Fruit fly (Drosophila melanogaster) whole organism, prepupa: ENCODE data around the gene CG42500.

Experiments used
- Blimp-1 ChIP-seq: fragments of 200-800 bp; sonication (Bioruptor generic); optimal IDR thresholded peaks from 3 replicates; lab custom pipeline; 2017; ENCODE audit warnings: missing biosample characterization, missing genetic modification characterization, mild to moderate bottlenecking, moderate library complexity, missing genetic modification reagents
- CG11902 ChIP-seq: fragments of 200-800 bp; sonication (Bioruptor generic); optimal IDR thresholded peaks from 3 replicates; lab custom pipeline; 2016; ENCODE audit warnings: missing biosample characterization, missing genetic modification characterization
- CG1621 ChIP-seq: fragments of 200-800 bp; sonication (Bioruptor generic); optimal IDR thresholded peaks from 3 replicates; lab custom pipeline; 2018; ENCODE audit warnings: missing biosample characterization, mild to moderate bottlenecking, missing genetic modification characterization
- CG31627 ChIP-seq: fragments of 200-800 bp; sonication (Bioruptor generic); optimal IDR thresholded peaks from 3 replicates; lab custom pipeline; 2016; ENCODE audit warnings: missing biosample characterization, missing genetic modification characterization
- CG32006 ChIP-seq: fragments of 200-800 bp; sonication (Bioruptor generic); optimal IDR thresholded peaks from 3 replicates; lab custom pipeline; 2017; ENCODE audit warnings: missing biosample characterization, mild to moderate bottlenecking, missing genetic modification characterization
- CG3919 ChIP-seq: fragments of 200-800 bp; sonication (Bioruptor generic); optimal IDR thresholded peaks from 3 replicates; lab custom pipeline; 2016; ENCODE audit warnings: missing biosample characterization, missing genetic modification characterization
- CG4318 ChIP-seq: fragments of 200-800 bp; sonication (Bioruptor generic); optimal IDR thresholded peaks from 3 replicates; lab custom pipeline; 2017; ENCODE audit warnings: missing biosample characterization, mild to moderate bottlenecking, missing genetic modification characterization
- CG6276 ChIP-seq: fragments of 200-800 bp; sonication (Bioruptor generic); optimal IDR thresholded peaks from 2 replicates; lab custom pipeline; 2017; ENCODE audit warnings: missing biosample characterization, mild to moderate bottlenecking, missing genetic modification characterization
- CG6792 ChIP-seq: fragments of 200-800 bp; sonication (Bioruptor generic); optimal IDR thresholded peaks from 3 replicates; lab custom pipeline; 2016; ENCODE audit warnings: missing biosample characterization, missing genetic modification characterization
- CG6808 ChIP-seq: fragments of 200-800 bp; sonication (Bioruptor generic); optimal IDR thresholded peaks from 3 replicates; lab custom pipeline; 2017; ENCODE audit warnings: missing biosample characterization, missing genetic modification characterization, mild to moderate bottlenecking, moderate library complexity, missing genetic modification reagents
- CG8319 ChIP-seq: fragments of 200-800 bp; sonication (Bioruptor generic); optimal IDR thresholded peaks from 3 replicates; lab custom pipeline; 2016; ENCODE audit warnings: missing biosample characterization, missing genetic modification characterization
- CG9139 ChIP-seq: fragments of 200-800 bp; sonication (Bioruptor generic); optimal IDR thresholded peaks from 3 replicates; lab custom pipeline; 2017; ENCODE audit warnings: missing biosample characterization, mild to moderate bottlenecking, missing genetic modification characterization
- Eip75B ChIP-seq: fragments of 200-800 bp; sonication (Bioruptor generic); optimal IDR thresholded peaks from 3 replicates; lab custom pipeline; 2016; ENCODE audit warnings: missing biosample characterization, missing genetic modification characterization
- Ets21C ChIP-seq: fragments of 200-800 bp; sonication (Bioruptor generic); optimal IDR thresholded peaks from 3 replicates; lab custom pipeline; 2016; ENCODE audit warnings: missing biosample characterization, missing genetic modification characterization
- Gug ChIP-seq: fragments of 200-800 bp; sonication (Bioruptor generic); IDR thresholded peaks from 2 replicates; pipeline ENCODE4 v1.3.6; 2022; ENCODE audit warnings: missing biosample characterization, missing genetic modification characterization
- Hr39 ChIP-seq: fragments of 200-800 bp; sonication (Bioruptor generic); optimal IDR thresholded peaks from 2 replicates; lab custom pipeline; 2016; ENCODE audit warnings: missing biosample characterization, missing genetic modification characterization
- Lpt ChIP-seq: fragments of 200-800 bp; sonication (Bioruptor generic); optimal IDR thresholded peaks from 3 replicates; lab custom pipeline; 2016; ENCODE audit warnings: missing biosample characterization, missing genetic modification characterization
- OdsH ChIP-seq: fragments of 200-800 bp; sonication (Bioruptor generic); optimal IDR thresholded peaks from 3 replicates; lab custom pipeline; 2016; ENCODE audit warnings: missing biosample characterization, missing genetic modification characterization
- Sox102F ChIP-seq: fragments of 200-800 bp; sonication (Bioruptor generic); optimal IDR thresholded peaks from 2 replicates; lab custom pipeline; 2016; ENCODE audit warnings: missing biosample characterization, mild to moderate bottlenecking, missing genetic modification characterization
- Sox14 ChIP-seq: fragments of 200-800 bp; sonication (Bioruptor generic); optimal IDR thresholded peaks from 3 replicates; lab custom pipeline; 2016; ENCODE audit warnings: missing biosample characterization, missing genetic modification characterization
- Sox15 ChIP-seq: fragments of 200-800 bp; sonication (Bioruptor generic); optimal IDR thresholded peaks from 3 replicates; lab custom pipeline; 2016; ENCODE audit warnings: missing biosample characterization, missing genetic modification characterization
- achi ChIP-seq: fragments of 200-800 bp; sonication (Bioruptor generic); optimal IDR thresholded peaks from 3 replicates; lab custom pipeline; 2016; ENCODE audit warnings: missing biosample characterization, missing genetic modification characterization
- acj6 ChIP-seq: fragments of 200-800 bp; sonication (Bioruptor generic); optimal IDR thresholded peaks from 3 replicates; lab custom pipeline; 2016; ENCODE audit warnings: missing biosample characterization, missing genetic modification characterization
- dac ChIP-seq: fragments of 200-800 bp; sonication (Bioruptor generic); optimal IDR thresholded peaks from 2 replicates; lab custom pipeline; 2017; ENCODE audit warnings: missing biosample characterization, mild to moderate bottlenecking, missing genetic modification characterization
- dsx ChIP-seq: fragments of 200-800 bp; optimal IDR thresholded peaks from 3 replicates; lab custom pipeline; 2019; ENCODE audit warnings: missing biosample characterization, mild to moderate bottlenecking, missing genetic modification characterization, moderate library complexity; ENCODE audit not compliant: poor library complexity, severe bottlenecking
- esn ChIP-seq: fragments of 200-800 bp; sonication (Bioruptor generic); optimal IDR thresholded peaks from 2 replicates; lab custom pipeline; 2016; ENCODE audit warnings: missing biosample characterization, mild to moderate bottlenecking, missing genetic modification characterization, moderate library complexity
- fd59A ChIP-seq: fragments of 200-800 bp; sonication (Bioruptor generic); optimal IDR thresholded peaks from 2 replicates; lab custom pipeline; 2017; ENCODE audit warnings: missing biosample characterization, mild to moderate bottlenecking, missing genetic modification characterization, missing genetic modification reagents
- fkh ChIP-seq: fragments of 200-800 bp; sonication (Bioruptor generic); optimal IDR thresholded peaks from 3 replicates; lab custom pipeline; 2017; ENCODE audit warnings: missing biosample characterization, mild to moderate bottlenecking, missing genetic modification characterization, moderate library complexity
- lz ChIP-seq: fragments of 200-800 bp; sonication (Bioruptor generic); optimal IDR thresholded peaks from 3 replicates; lab custom pipeline; 2016; ENCODE audit warnings: missing biosample characterization, missing genetic modification characterization
- net ChIP-seq: fragments of 200-800 bp; sonication (Bioruptor generic); optimal IDR thresholded peaks from 3 replicates; lab custom pipeline; 2016; ENCODE audit warnings: missing biosample characterization, missing genetic modification characterization
- pdm3 ChIP-seq: fragments of 200-800 bp; sonication (Bioruptor generic); optimal IDR thresholded peaks from 3 replicates; lab custom pipeline; 2016; ENCODE audit warnings: missing biosample characterization, missing genetic modification characterization
- svp ChIP-seq: fragments of 200-800 bp; sonication (Bioruptor generic); peaks from one replicate; lab custom pipeline; 2016; ENCODE audit warnings: missing biosample characterization, missing genetic modification characterization
- topi ChIP-seq: fragments of 200-800 bp; sonication (Bioruptor generic); optimal IDR thresholded peaks from 3 replicates; lab custom pipeline; 2016; ENCODE audit warnings: missing biosample characterization, missing genetic modification characterization
- vri ChIP-seq: fragments of 200-800 bp; sonication (Bioruptor generic); optimal IDR thresholded peaks from 3 replicates; lab custom pipeline; 2016; ENCODE audit warnings: missing biosample characterization, mild to moderate bottlenecking, missing genetic modification characterization

CG42500 gene

DNA sequence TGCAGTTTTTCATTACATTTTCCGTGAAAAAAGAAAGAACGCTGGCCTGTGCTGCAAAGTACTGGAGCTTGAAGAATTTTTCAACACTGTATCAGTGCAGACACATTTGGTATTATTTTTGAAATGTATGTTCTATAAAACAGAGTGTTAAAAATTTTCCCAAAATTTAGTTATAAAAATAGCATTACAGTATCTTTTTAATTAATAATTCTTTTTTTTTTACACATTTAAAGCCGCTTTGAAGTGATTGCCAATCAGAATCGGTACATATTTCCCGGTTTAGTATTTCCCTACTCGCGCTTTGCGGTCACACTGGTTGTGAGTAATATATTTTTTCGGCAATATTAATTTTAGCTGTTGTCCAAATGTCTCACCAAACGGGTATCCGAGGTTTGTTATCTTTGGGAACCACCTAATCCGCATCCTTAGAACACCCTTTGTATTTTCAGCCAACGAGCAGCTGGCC, 30.1 kb downstream of the CG42500 start, which contains the start of the genes Abi and twf (continued):
- TF ChIP-seq CG4318 (GFP tag; lab: Kevin White, UChicago) (no peak), net (peak; percentile 33), CG6808 (GFP tag; lab: Kevin White, UChicago) (no peak), CG3919 (GFP tag; lab: Kevin White, UChicago) (peak; percentile 78), Hr39 (peak; percentile 55), CG6276 (GFP tag; lab: Kevin White, UChicago) (no peak), achi (GFP tag; lab: Kevin White, UChicago) (peak; percentile 63), pdm3 (GFP tag; lab: Kevin White, UChicago) (peak; percentile 70), CG1621 (tag; lab: Kevin White, UChicago) (peak; percentile 37), Sox102F (GFP tag; lab: Kevin White, UChicago) (peak; percentile 60), acj6 (GFP tag; lab: Kevin White, UChicago) (peak; percentile 67), CG9139 (GFP tag; lab: Kevin White, UChicago) (no peak), Eip75B (GFP tag; lab: Kevin White, UChicago) (no peak), CG11902 (GFP tag; lab: Kevin White, UChicago) (peak; percentile 41), dsx (GFP tag; lab: Kevin White, UChicago) (no peak), Sox14 (peak; percentile 74)

DNA sequence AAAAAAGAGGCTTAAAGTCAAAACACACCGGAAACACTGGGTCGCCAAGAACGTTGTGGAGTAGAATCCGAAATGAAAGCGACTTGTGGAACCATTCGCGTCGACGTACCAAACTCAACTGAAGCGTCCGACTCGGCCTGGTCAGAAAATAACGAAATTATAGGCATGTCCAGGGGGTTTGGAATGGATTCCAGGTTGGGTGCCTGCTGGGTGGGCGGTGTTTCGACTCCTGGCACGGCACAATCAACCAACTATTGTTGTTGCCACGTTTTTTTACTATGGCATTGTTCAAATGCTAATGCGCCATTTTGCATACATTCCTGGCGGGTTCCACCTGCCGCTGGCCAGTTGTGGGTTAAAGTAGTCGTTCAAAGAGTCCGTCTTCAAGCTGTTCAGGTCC, 34.1 kb downstream of the CG42500 start, which contains the start of gene Kif19A:
Gene Kif19A, minus strand, starts transcription at position 101 of the 400 bp plus-strand sequence.
- TF ChIP-seq CG6792 (GFP tag; lab: Kevin White, UChicago) (no peak), Gug (GFP tag; lab: Robert Waterston, UW) (no peak), Sox15 (no peak), fkh (GFP tag; lab: Kevin White, UChicago) (no peak), CG4318 (GFP tag; lab: Kevin White, UChicago) (no peak), CG8319 (no peak), Ets21C (GFP tag; lab: Kevin White, UChicago) (no peak), topi (GFP tag; lab: Kevin White, UChicago) (no peak), acj6 (GFP tag; lab: Kevin White, UChicago) (no peak), OdsH (GFP tag; lab: Kevin White, UChicago) (no peak), CG31627 (no peak), Lpt (GFP tag; lab: Kevin White, UChicago) (no peak), CG1621 (tag; lab: Kevin White, UChicago) (no peak), svp (GFP tag; lab: Kevin White, UChicago) (no peak)

DNA sequence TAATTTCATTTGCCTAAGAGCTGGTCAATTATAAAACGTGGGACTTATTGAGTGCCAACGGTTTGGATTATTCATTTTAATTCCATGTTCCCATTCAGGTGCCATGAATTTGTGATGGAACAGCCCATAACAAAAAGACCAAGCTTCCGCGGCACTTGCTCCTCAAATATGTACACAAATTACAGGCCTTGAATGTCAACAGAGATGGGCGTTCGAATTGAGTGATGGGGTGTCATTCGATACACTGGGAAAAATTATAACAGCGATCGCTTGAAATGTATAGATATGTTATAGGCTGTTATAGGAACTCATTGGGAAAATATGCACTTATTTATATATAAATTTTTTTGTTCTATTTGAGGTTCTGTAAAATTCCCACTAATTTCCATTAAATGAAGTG, 36.4 kb downstream of the CG42500 start:
- TF ChIP-seq Sox14 (no peak), esn (GFP tag; lab: Kevin White, UChicago) (no peak), acj6 (GFP tag; lab: Kevin White, UChicago) (no peak), achi (GFP tag; lab: Kevin White, UChicago) (no peak), Sox15 (no peak), dsx (GFP tag; lab: Kevin White, UChicago) (no peak), Ets21C (GFP tag; lab: Kevin White, UChicago) (no peak), Blimp-1 (GFP tag; lab: Kevin White, UChicago) (no peak), vri (GFP tag; lab: Kevin White, UChicago) (no peak), fd59A (GFP tag; lab: Kevin White, UChicago) (no peak), CG32006 (GFP tag; lab: Kevin White, UChicago) (no peak), Sox102F (GFP tag; lab: Kevin White, UChicago) (no peak), Gug (GFP tag; lab: Robert Waterston, UW) (no peak), CG1621 (tag; lab: Kevin White, UChicago) (no peak), dac (GFP tag; lab: Kevin White, UChicago) (no peak), lz (GFP tag; lab: Kevin White, UChicago) (no peak), CG3919 (GFP tag; lab: Kevin White, UChicago) (no peak), CG6792 (GFP tag; lab: Kevin White, UChicago) (no peak), CG11902 (GFP tag; lab: Kevin White, UChicago) (no peak)
